Worm (Caenorhabditis elegans): ENCODE measurements around the gene gpn-1.

- no peak for TF ChIP-seq egl-27 (tag; optimal IDR thresholded peaks at IDR 0.05)
- no peak for TF ChIP-seq tra-1 (GFP tag; IDR thresholded peaks at IDR 0.05)
- TF ChIP-seq ama-1 (optimal IDR thresholded peaks at IDR 0.05) = no peak
- TF ChIP-seq lsy-2 (tag; optimal IDR thresholded peaks at IDR 0.05) = no peak
- TF ChIP-seq lin-15B (tag; optimal IDR thresholded peaks at IDR 0.05) = no peak
- no peak for TF ChIP-seq vab-7 (GFP tag; IDR thresholded peaks at IDR 0.05)
- TF ChIP-seq nhr-28 (tag; optimal IDR thresholded peaks at IDR 0.05) = no peak
- TF ChIP-seq mdl-1 (tag; optimal IDR thresholded peaks at IDR 0.05) = no peak
- TF ChIP-seq ceh-28 (tag; optimal IDR thresholded peaks at IDR 0.05) = no peak
- no peak for TF ChIP-seq D1046.2 (GFP tag; IDR thresholded peaks at IDR 0.05)
- TF ChIP-seq php-3 (GFP tag; IDR thresholded peaks at IDR 0.05) = no peak
- no peak for TF ChIP-seq nhr-76 (tag; optimal IDR thresholded peaks at IDR 0.05)
- TF ChIP-seq nhr-11 (tag; optimal IDR thresholded peaks at IDR 0.05) = no peak
Measured at ce11 chrX:15663740-15664139, 17.8 kb upstream of the gpn-1 start.

All from whole organism, L4 larva.